Worm (Caenorhabditis elegans): Measurements from ENCODE around the gene pst-2.

The pst-2 gene

DNA sequence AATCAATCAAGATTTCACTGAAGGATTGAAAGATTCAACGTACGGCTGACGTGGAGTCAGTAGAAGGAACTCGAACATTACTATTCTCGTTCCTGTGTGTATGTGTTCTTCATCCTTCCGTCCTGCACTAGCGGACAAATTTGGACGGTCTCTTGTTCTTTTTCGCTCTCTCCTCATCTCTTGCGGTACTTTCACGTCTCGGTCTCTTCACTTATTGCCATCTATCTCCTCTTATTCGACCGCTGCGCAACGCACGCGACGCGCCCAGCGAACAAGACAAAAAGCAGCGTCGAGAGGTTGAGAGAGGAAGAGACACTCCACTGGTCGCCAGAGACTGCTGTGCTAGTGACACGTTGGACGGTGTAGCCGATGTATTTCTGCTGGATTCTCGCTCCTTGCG lies 35.2 kb downstream of the pst-2 start (continued):
- TF ChIP-seq tbx-7 (tag; optimal IDR thresholded peaks at IDR 0.05): peak; percentile 22
- TF ChIP-seq nhr-232 (tag; optimal IDR thresholded peaks at IDR 0.05): no peak
- peak; percentile 20; the same call in 1 of the 2 replicates for TF ChIP-seq sox-2 (GFP tag; IDR thresholded peaks at IDR 0.05)
- TF ChIP-seq K09A11.1 (tag; optimal IDR thresholded peaks at IDR 0.05; ENCODE audit: insufficient read depth): no peak
- no peak for TF ChIP-seq sox-4 (tag; optimal IDR thresholded peaks at IDR 0.05)
- peak; percentile 36 for TF ChIP-seq ceh-2 (tag; optimal IDR thresholded peaks at IDR 0.05)
- no peak for TF ChIP-seq fkh-6 (tag; optimal IDR thresholded peaks at IDR 0.05)
- no peak for TF ChIP-seq che-1 (tag; optimal IDR thresholded peaks at IDR 0.05)
- peak; percentile 45 for TF ChIP-seq elt-2 (tag; optimal IDR thresholded peaks at IDR 0.05)
- TF ChIP-seq odd-2 (tag; optimal IDR thresholded peaks at IDR 0.05): no peak
- TF ChIP-seq zip-5 (tag; optimal IDR thresholded peaks at IDR 0.05): no peak
- TF ChIP-seq eyg-1 (tag; optimal IDR thresholded peaks at IDR 0.05): no peak
- peak; percentile 77 for TF ChIP-seq ref-2 (tag; optimal IDR thresholded peaks at IDR 0.05)
- no peak for TF ChIP-seq pax-1 (tag; optimal IDR thresholded peaks at IDR 0.05)
- TF ChIP-seq tbx-2 (tag; optimal IDR thresholded peaks at IDR 0.05): peak; percentile 83
- no peak for TF ChIP-seq unc-3 (GFP tag; conservative IDR thresholded peaks at IDR 0.05)
- no peak for TF ChIP-seq unc-3 (tag; optimal IDR thresholded peaks at IDR 0.05)
- no peak for TF ChIP-seq pha-4 (tag; optimal IDR thresholded peaks at IDR 0.05)
- TF ChIP-seq ceh-19 (GFP tag; optimal IDR thresholded peaks at IDR 0.05): peak; percentile 26
- TF ChIP-seq ceh-24 (tag; optimal IDR thresholded peaks at IDR 0.05): no peak
- TF ChIP-seq ztf-16 (tag; optimal IDR thresholded peaks at IDR 0.05): peak; percentile 3
- no peak for TF ChIP-seq ttx-3 (tag; optimal IDR thresholded peaks at IDR 0.05)
- peak; percentile 66 for TF ChIP-seq ceh-34 (tag; optimal IDR thresholded peaks at IDR 0.05)
- TF ChIP-seq ets-4 (tag; optimal IDR thresholded peaks at IDR 0.05): peak; percentile 79
- no peak for TF ChIP-seq pag-3 (tag; optimal IDR thresholded peaks at IDR 0.05; ENCODE audit: borderline replicate concordance)
- TF ChIP-seq ceh-18 (tag; optimal IDR thresholded peaks at IDR 0.05): peak; percentile 40
- TF ChIP-seq hlh-6 (tag; optimal IDR thresholded peaks at IDR 0.05): peak; percentile 61

DNA sequence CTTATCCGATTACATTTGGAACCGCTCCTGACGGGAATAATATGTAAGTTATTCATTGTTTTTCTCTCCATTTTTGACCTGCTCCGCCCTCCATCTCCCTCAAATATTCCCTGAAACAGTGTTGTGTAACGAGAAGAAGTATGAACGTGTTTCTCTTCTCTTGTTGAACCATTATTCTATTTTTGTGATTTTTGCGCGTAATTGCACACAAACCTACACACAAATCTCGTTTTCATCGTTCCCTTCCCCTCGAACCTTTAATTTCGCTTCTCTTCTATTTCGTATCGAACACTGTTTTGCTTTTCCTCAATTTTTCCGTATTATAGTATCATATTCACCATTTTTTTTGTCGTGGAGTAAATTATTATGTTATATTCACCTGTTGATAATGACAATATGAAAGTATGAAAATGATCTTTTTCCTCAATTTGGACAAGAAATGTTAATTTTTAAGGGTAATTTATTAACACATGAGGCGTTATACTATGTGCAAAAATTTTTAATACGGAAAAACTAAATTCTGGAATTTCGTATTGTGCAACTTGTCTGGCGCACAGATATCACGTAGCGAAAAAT lies 37.0 kb downstream of the pst-2 start:
- no peak for TF ChIP-seq pros-1 (tag; optimal IDR thresholded peaks at IDR 0.05)
- no peak for TF ChIP-seq C38D4.7 (GFP tag; optimal IDR thresholded peaks at IDR 0.05)
- no peak for TF ChIP-seq nhr-232 (tag; optimal IDR thresholded peaks at IDR 0.05)
- TF ChIP-seq C08G9.2 (tag; optimal IDR thresholded peaks at IDR 0.05): no peak
- no peak for TF ChIP-seq hlh-15 (tag; optimal IDR thresholded peaks at IDR 0.05)
- no peak for TF ChIP-seq pqm-1 (tag; optimal IDR thresholded peaks at IDR 0.05)
- TF ChIP-seq ceh-24 (tag; optimal IDR thresholded peaks at IDR 0.05): no peak
- TF ChIP-seq K02D7.2 (tag; optimal IDR thresholded peaks at IDR 0.05): no peak
- no peak for TF ChIP-seq fkh-6 (tag; optimal IDR thresholded peaks at IDR 0.05)

ce11 chrIII:5718385-5718784 lies 38.2 kb downstream of the pst-2 start:
- TF ChIP-seq unc-3 (GFP tag; conservative IDR thresholded peaks at IDR 0.05) (no peak), unc-3 (tag; optimal IDR thresholded peaks at IDR 0.05) (no peak), tbx-2 (tag; optimal IDR thresholded peaks at IDR 0.05) (peak; percentile 17)

- TF ChIP-seq ceh-34 (tag; optimal IDR thresholded peaks at IDR 0.05): peak; percentile 20
- no peak for TF ChIP-seq pros-1 (tag; optimal IDR thresholded peaks at IDR 0.05)
- TF ChIP-seq rnt-1 (tag; optimal IDR thresholded peaks at IDR 0.05): no peak
- no peak for TF ChIP-seq ceh-24 (tag; optimal IDR thresholded peaks at IDR 0.05)
- no peak for TF ChIP-seq ttx-3 (tag; optimal IDR thresholded peaks at IDR 0.05)
Measured at ce11 chrIII:5719105-5719831, 39.0 kb downstream of the pst-2 start.
